Worm (Caenorhabditis elegans): Measurements from ENCODE around the gene cct-1.

cct-1 gene

ce11 chrII:8137379-8137778 lies 47.9 kb upstream of the cct-1 start (continued):
- TF ChIP-seq ceh-63 (GFP tag; optimal IDR thresholded peaks at IDR 0.05) (no peak), Y116A8C.19 (tag; optimal IDR thresholded peaks at IDR 0.05; ENCODE audit: borderline replicate concordance) (no peak), fos-1 (tag; optimal IDR thresholded peaks at IDR 0.05) (no peak), ceh-88 (GFP tag; IDR thresholded peaks at IDR 0.05) (no peak), nhr-47 (tag; optimal IDR thresholded peaks at IDR 0.05) (peak; percentile 23), unc-130 (tag; optimal IDR thresholded peaks at IDR 0.05) (no peak), elt-3 (tag; optimal IDR thresholded peaks at IDR 0.05) (no peak), mep-1 (tag; optimal IDR thresholded peaks at IDR 0.05) (no peak), F16B12.6 (tag; optimal IDR thresholded peaks at IDR 0.05) (peak; percentile 24), ztf-4 (tag; optimal IDR thresholded peaks at IDR 0.05) (no peak), tlp-1 (tag; optimal IDR thresholded peaks at IDR 0.05) (no peak), ets-5 (GFP tag; IDR thresholded peaks at IDR 0.05) (no peak), ama-1 (optimal IDR thresholded peaks at IDR 0.05) (no peak), ceh-82 (tag; optimal IDR thresholded peaks at IDR 0.05) (no peak), sox-4 (tag; optimal IDR thresholded peaks at IDR 0.05) (no peak), tbx-2 (tag; optimal IDR thresholded peaks at IDR 0.05) (no peak), dsc-1 (tag; optimal IDR thresholded peaks at IDR 0.05) (peak; percentile 7), hpl-2 (GFP tag; optimal IDR thresholded peaks at IDR 0.05) (no peak), nhr-76 (tag; optimal IDR thresholded peaks at IDR 0.05) (no peak), unc-62 (GFP tag; optimal IDR thresholded peaks at IDR 0.05) (no peak), sptf-1 (tag; optimal IDR thresholded peaks at IDR 0.05) (no peak), hlh-17 (GFP tag; optimal IDR thresholded peaks at IDR 0.05; ENCODE audit: borderline replicate concordance) (no peak), alr-1 (tag; optimal IDR thresholded peaks at IDR 0.05; ENCODE audit: borderline replicate concordance) (no peak), aha-1 (tag; optimal IDR thresholded peaks at IDR 0.05) (no peak), nhr-77 (tag; optimal IDR thresholded peaks at IDR 0.05) (peak; percentile 37), nhr-11 (tag; optimal IDR thresholded peaks at IDR 0.05) (no peak), lin-35 (GFP tag; optimal IDR thresholded peaks at IDR 0.05) (peak; percentile 39 to 85), nhr-20 (tag; optimal IDR thresholded peaks at IDR 0.05) (peak; percentile 24), nhr-85 (tag) (peak; percentile 68), pag-3 (tag; optimal IDR thresholded peaks at IDR 0.05; ENCODE audit: borderline replicate concordance, insufficient read depth) (no peak), pqm-1 (tag; optimal IDR thresholded peaks at IDR 0.05) (no peak)

- TF ChIP-seq egl-27 (tag; optimal IDR thresholded peaks at IDR 0.05) (no peak), fos-1 (tag; optimal IDR thresholded peaks at IDR 0.05) (no peak), ces-1 (GFP tag; optimal IDR thresholded peaks at IDR 0.05) (no peak), fkh-4 (tag; optimal IDR thresholded peaks at IDR 0.05; ENCODE audit: borderline replicate concordance) (no peak), sptf-1 (tag; optimal IDR thresholded peaks at IDR 0.05) (no peak), ceh-88 (GFP tag; IDR thresholded peaks at IDR 0.05) (no peak), ceh-63 (GFP tag; optimal IDR thresholded peaks at IDR 0.05) (no peak), alr-1 (tag; optimal IDR thresholded peaks at IDR 0.05; ENCODE audit: borderline replicate concordance) (no peak), fkh-8 (tag; optimal IDR thresholded peaks at IDR 0.05) (no peak), elt-2 (tag; optimal IDR thresholded peaks at IDR 0.05) (no peak), lin-14 (GFP tag; optimal IDR thresholded peaks at IDR 0.05) (peak; percentile 4), C16A3.4 (tag; optimal IDR thresholded peaks at IDR 0.05) (no peak), jun-1 (tag; optimal IDR thresholded peaks at IDR 0.05) (no peak), nhr-47 (tag; optimal IDR thresholded peaks at IDR 0.05) (no peak), Y116A8C.19 (tag; optimal IDR thresholded peaks at IDR 0.05; ENCODE audit: borderline replicate concordance) (no peak), skn-1 (tag; optimal IDR thresholded peaks at IDR 0.05) (peak; percentile 96), C04F5.9 (tag; optimal IDR thresholded peaks at IDR 0.05) (no peak), lsy-2 (tag; optimal IDR thresholded peaks at IDR 0.05) (peak in 1 of 2 experiments; percentile 36), lin-35 (GFP tag; optimal IDR thresholded peaks at IDR 0.05) (peak; percentile 5 to 30), nhr-19 (GFP tag; conservative IDR thresholded peaks at IDR 0.05) (no peak), vab-15 (tag; optimal IDR thresholded peaks at IDR 0.05) (no peak), efl-1 (optimal IDR thresholded peaks at IDR 0.05) (no peak), efl-1 (GFP tag; optimal IDR thresholded peaks at IDR 0.05 in 1 of 2) (peak; percentile 5 to 10), lin-39 (tag; optimal IDR thresholded peaks at IDR 0.05) (no peak), blmp-1 (tag; optimal IDR thresholded peaks at IDR 0.05) (peak; percentile 36), dpl-1 (GFP tag; optimal IDR thresholded peaks at IDR 0.05) (peak in 1 of 3 experiments; percentile 4)
Observed at ce11 chrII:8138015-8138546, 47.2 kb upstream of the cct-1 start, which contains the start of gene cdc-48.2. cdc-48.2 (plus strand) TSS chrII:8138496.

Data from whole organism, L1 larva.